Fruit fly (Drosophila melanogaster) whole organism, embryonic: ENCODE data around the gene Prp3.

Source experiments
- Bgb ChIP-seq: fragments of 200-800 bp; sonication (Bioruptor generic); IDR thresholded peaks from 2 replicates; pipeline ENCODE4 v1.3.6; 2022; ENCODE audit warnings: missing biosample characterization, missing genetic modification characterization; ENCODE audit not compliant: partially characterized antibody
- BtbVII ChIP-seq: fragments of 200-800 bp; sonication (Bioruptor generic); optimal IDR thresholded peaks from 3 replicates; lab custom pipeline; 2017; ENCODE audit warnings: missing biosample characterization, mild to moderate bottlenecking, missing genetic modification characterization
- C15 ChIP-seq: fragments of 200-800 bp; sonication (Bioruptor generic); IDR thresholded peaks from 3 replicates; pipeline ENCODE4 v1.3.6; 2022; ENCODE audit warnings: missing biosample characterization, missing genetic modification characterization
- CG10267 ChIP-seq: fragments of 200-800 bp; sonication (Bioruptor generic); optimal IDR thresholded peaks from 2 replicates; lab custom pipeline; 2018; ENCODE audit warnings: missing biosample characterization, mild to moderate bottlenecking, missing genetic modification characterization, moderate library complexity
- CG13287 ChIP-seq: fragments of 200-800 bp; sonication (Bioruptor generic); IDR thresholded peaks from 2 replicates; pipeline ENCODE4 v1.3.6; 2022; ENCODE audit warnings: missing biosample characterization, missing genetic modification characterization; ENCODE audit not compliant: partially characterized antibody
- CG15011 ChIP-seq: fragments of 200-800 bp; sonication (Bioruptor generic); optimal IDR thresholded peaks from 3 replicates; lab custom pipeline; 2018; ENCODE audit warnings: missing biosample characterization, mild to moderate bottlenecking, missing genetic modification characterization
- CG17359 ChIP-seq: fragments of 200-800 bp; sonication (Bioruptor generic); optimal IDR thresholded peaks from 3 replicates; lab custom pipeline; 2018; ENCODE audit warnings: missing biosample characterization, mild to moderate bottlenecking, missing genetic modification characterization, moderate library complexity
- CG18476 ChIP-seq: fragments of 200-800 bp; sonication (Bioruptor generic); optimal IDR thresholded peaks from 2 replicates; lab custom pipeline; 2016; ENCODE audit warnings: missing biosample characterization, mild to moderate bottlenecking, missing genetic modification characterization
- CG32532 ChIP-seq: fragments of 200-800 bp; sonication (Bioruptor generic); IDR thresholded peaks from 2 replicates; pipeline ENCODE4 v1.3.6; 2022; ENCODE audit warnings: missing biosample characterization, missing genetic modification characterization
- CG32772 ChIP-seq: fragments of 200-800 bp; sonication (Bioruptor generic); IDR thresholded peaks from 2 replicates; pipeline ENCODE4 v1.3.6; 2022; ENCODE audit warnings: missing biosample characterization, missing genetic modification characterization
- CG34224 ChIP-seq: fragments of 200-800 bp; sonication (Bioruptor generic); IDR thresholded peaks from 3 replicates; pipeline ENCODE4 v1.3.6; 2022; ENCODE audit warnings: missing biosample characterization, missing genetic modification characterization; ENCODE audit not compliant: partially characterized antibody
- CG5180 ChIP-seq: fragments of 200-800 bp; sonication (Bioruptor generic); optimal IDR thresholded peaks from 3 replicates; lab custom pipeline; 2017; ENCODE audit warnings: missing biosample characterization, missing genetic modification characterization, mild to moderate bottlenecking, moderate library complexity, missing genetic modification reagents
- CG6254 ChIP-seq: fragments of 200-800 bp; sonication (Bioruptor generic); optimal IDR thresholded peaks from 3 replicates; lab custom pipeline; 2017; ENCODE audit warnings: mild to moderate bottlenecking, missing biosample characterization, missing genetic modification reagents, missing genetic modification characterization
- CG8290 ChIP-seq, 3 experiments: fragments of 200-800 bp; sonication (Bioruptor generic); optimal IDR thresholded peaks; 2 replicates each; lab custom pipeline; 2016 to 2019; ENCODE audit warnings: missing biosample characterization in 3 of 3, missing genetic modification characterization in 3 of 3, mild to moderate bottlenecking in 2 of 3, moderate library complexity in 1 of 3
- CG8924 ChIP-seq: fragments of 200-800 bp; optimal IDR thresholded peaks from 3 replicates; lab custom pipeline; 2019; ENCODE audit warnings: missing biosample characterization, mild to moderate bottlenecking, missing genetic modification characterization, moderate library complexity
- CG9727 ChIP-seq: fragments of 200-800 bp; sonication (Bioruptor generic); optimal IDR thresholded peaks from 3 replicates; lab custom pipeline; 2017; ENCODE audit warnings: missing biosample characterization, mild to moderate bottlenecking, missing genetic modification characterization
- Dbx ChIP-seq: fragments of 200-800 bp; sonication (Bioruptor generic); IDR thresholded peaks from 3 replicates; pipeline ENCODE4 v1.3.6; 2022; ENCODE audit warnings: missing biosample characterization, missing genetic modification characterization
- Dref ChIP-seq: fragments of 200-800 bp; sonication (Bioruptor generic); IDR thresholded peaks from 2 replicates; pipeline ENCODE4 v1.3.6; 2022; ENCODE audit warnings: missing biosample characterization, missing genetic modification characterization
- Hand ChIP-seq: fragments of 200-800 bp; sonication (Bioruptor generic); optimal IDR thresholded peaks from 2 replicates; lab custom pipeline; 2017; ENCODE audit warnings: mild to moderate bottlenecking, missing biosample characterization, missing genetic modification reagents, missing genetic modification characterization
- Jarid2 ChIP-seq: fragments of 200-800 bp; sonication (Bioruptor generic); optimal IDR thresholded peaks from 3 replicates; lab custom pipeline; 2017; ENCODE audit warnings: mild to moderate bottlenecking, missing biosample characterization, missing genetic modification reagents, missing genetic modification characterization
- Med ChIP-seq: fragments of 200-800 bp; sonication (Bioruptor generic); peaks from one replicate; lab custom pipeline; 2016; ENCODE audit warnings: missing biosample characterization, missing genetic modification characterization, mild to moderate bottlenecking, inconsistent platforms, moderate library complexity
- Myb ChIP-seq: fragments of 200-800 bp; sonication (Bioruptor generic); optimal IDR thresholded peaks from 2 replicates; lab custom pipeline; 2016; ENCODE audit warnings: missing biosample characterization, missing genetic modification characterization
- Neu2 ChIP-seq: fragments of 200-800 bp; sonication (Bioruptor generic); optimal IDR thresholded peaks from 3 replicates; lab custom pipeline; 2016; ENCODE audit warnings: missing biosample characterization, missing genetic modification characterization, borderline replicate concordance
- Opbp ChIP-seq: fragments of 200-800 bp; sonication (Bioruptor generic); IDR thresholded peaks from 3 replicates; pipeline ENCODE4 v1.3.6; 2022; ENCODE audit warnings: missing biosample characterization, missing genetic modification characterization; ENCODE audit not compliant: partially characterized antibody
- Pdp1 ChIP-seq, 2 experiments: fragments of 200-800 bp; sonication (Bioruptor generic); optimal IDR thresholded peaks; 3 replicates each; lab custom pipeline; 2016; ENCODE audit warnings: missing biosample characterization in 2 of 2, missing genetic modification characterization in 2 of 2, mild to moderate bottlenecking in 1 of 2, moderate library complexity in 1 of 2
- TFAM ChIP-seq: fragments of 200-800 bp; sonication (Bioruptor generic); optimal IDR thresholded peaks from 2 replicates; lab custom pipeline; 2017; ENCODE audit warnings: missing biosample characterization, missing genetic modification characterization, inconsistent platforms
- Usf ChIP-seq: fragments of 200-800 bp; sonication (Bioruptor generic); optimal IDR thresholded peaks from 2 replicates; lab custom pipeline; 2017; ENCODE audit warnings: missing genotype, missing biosample characterization, missing genetic modification characterization
- bcd ChIP-seq: fragments of 200-800 bp; sonication (Bioruptor generic); optimal IDR thresholded peaks from 2 replicates; lab custom pipeline; 2017; ENCODE audit warnings: missing biosample characterization, mild to moderate bottlenecking, missing genetic modification characterization
- chn ChIP-seq: fragments of 200-800 bp; sonication (Bioruptor generic); optimal IDR thresholded peaks from 2 replicates; lab custom pipeline; 2016; ENCODE audit warnings: missing biosample characterization, missing genetic modification characterization
- crol ChIP-seq: fragments of 200-800 bp; sonication (Bioruptor generic); IDR thresholded peaks from 2 replicates; pipeline ENCODE4 v1.3.6; 2022; ENCODE audit warnings: missing biosample characterization, missing genetic modification characterization
- en ChIP-seq: fragments of 200-800 bp; sonication (Bioruptor generic); optimal IDR thresholded peaks from 2 replicates; lab custom pipeline; 2016; ENCODE audit warnings: missing biosample characterization, missing genetic modification characterization
- gem ChIP-seq: fragments of 200-800 bp; sonication (Bioruptor generic); optimal IDR thresholded peaks from 2 replicates; lab custom pipeline; 2019; ENCODE audit warnings: missing biosample characterization, mild to moderate bottlenecking, missing genetic modification characterization, moderate library complexity
- gfzf ChIP-seq: fragments of 200-800 bp; sonication (Bioruptor generic); optimal IDR thresholded peaks from 2 replicates; lab custom pipeline; 2016; ENCODE audit warnings: missing biosample characterization, mild to moderate bottlenecking, missing genetic modification characterization, moderate library complexity
- hb ChIP-seq: fragments of 200-800 bp; sonication (Bioruptor generic); IDR thresholded peaks from 3 replicates; pipeline ENCODE4 v1.3.6; 2022; ENCODE audit warnings: missing biosample characterization, missing genetic modification characterization; ENCODE audit not compliant: partially characterized antibody
- kah ChIP-seq: fragments of 200-800 bp; sonication (Bioruptor generic); optimal IDR thresholded peaks from 2 replicates; lab custom pipeline; 2018; ENCODE audit warnings: missing biosample characterization, mild to moderate bottlenecking, missing genetic modification characterization
- lab ChIP-seq: fragments of 200-800 bp; sonication (Bioruptor generic); optimal IDR thresholded peaks from 3 replicates; lab custom pipeline; 2017; ENCODE audit warnings: missing biosample characterization, missing genetic modification characterization, mild to moderate bottlenecking, moderate library complexity, missing genetic modification reagents
- mam ChIP-seq: fragments of 200-800 bp; sonication (Bioruptor generic); optimal IDR thresholded peaks from 3 replicates; lab custom pipeline; 2016; ENCODE audit warnings: missing biosample characterization, missing genetic modification characterization
- nmo ChIP-seq: fragments of 200-800 bp; sonication (Bioruptor generic); optimal IDR thresholded peaks from 2 replicates; lab custom pipeline; 2018; ENCODE audit warnings: missing biosample characterization, mild to moderate bottlenecking, missing genetic modification characterization, moderate library complexity
- org-1 ChIP-seq: fragments of 200-800 bp; sonication (Bioruptor generic); optimal IDR thresholded peaks from 2 replicates; lab custom pipeline; 2017; ENCODE audit warnings: missing biosample characterization, missing genetic modification characterization
- phol ChIP-seq: fragments of 200-800 bp; sonication (Bioruptor generic); optimal IDR thresholded peaks from 3 replicates; lab custom pipeline; 2018; ENCODE audit warnings: missing biosample characterization, mild to moderate bottlenecking, missing genetic modification characterization, moderate library complexity
- pum ChIP-seq: fragments of 200-800 bp; sonication (Bioruptor generic); optimal IDR thresholded peaks from 2 replicates; lab custom pipeline; 2016; ENCODE audit warnings: missing biosample characterization, missing genetic modification characterization
- rib ChIP-seq: fragments of 200-800 bp; sonication (Bioruptor generic); IDR thresholded peaks from 2 replicates; pipeline ENCODE4 v1.3.6; 2022; ENCODE audit warnings: missing biosample characterization, missing genetic modification characterization
- row ChIP-seq: fragments of 200-800 bp; sonication (Bioruptor generic); IDR thresholded peaks from 3 replicates; pipeline ENCODE4 v1.3.6; 2022; ENCODE audit warnings: missing biosample characterization, missing genetic modification characterization
- shn ChIP-seq: fragments of 200-800 bp; sonication (Bioruptor generic); optimal IDR thresholded peaks from 3 replicates; lab custom pipeline; 2016; ENCODE audit warnings: missing biosample characterization, missing genetic modification characterization
- sna ChIP-seq: fragments of 200-800 bp; sonication (Bioruptor generic); IDR thresholded peaks from 2 replicates; pipeline ENCODE4 v1.3.6; 2022; ENCODE audit warnings: missing biosample characterization, missing genetic modification characterization; ENCODE audit not compliant: partially characterized antibody
- stc ChIP-seq: fragments of 200-800 bp; sonication (Bioruptor generic); IDR thresholded peaks from 2 replicates; pipeline ENCODE4 v1.3.6; 2022; ENCODE audit warnings: missing biosample characterization, missing genetic modification characterization
- wor ChIP-seq: fragments of 200-800 bp; sonication (Bioruptor generic); IDR thresholded peaks from 2 replicates; pipeline ENCODE4 v1.3.6; 2022; ENCODE audit warnings: missing biosample characterization, missing genetic modification characterization

Gene Prp3

dm6 chr3L:19896892-19897684, 13.0 kb upstream of the Prp3 start (continued):
- TF ChIP-seq gem (peak; percentile 40), Dref (peak; percentile 59), row (GFP tag; lab: Robert Waterston, UW) (peak; percentile 29; the same call in 2 of the 3 replicates), Neu2 (GFP tag; lab: Kevin White, UChicago) (no peak), shn (GFP tag; lab: Kevin White, UChicago) (peak; percentile 41), mam (GFP tag; lab: Kevin White, UChicago) (no peak), CG18476 (GFP tag; lab: Kevin White, UChicago) (peak; percentile 50), CG15011 (GFP tag; lab: Kevin White, UChicago) (no peak), C15 (GFP tag; lab: Robert Waterston, UW) (no peak), kah (GFP tag; lab: Kevin White, UChicago) (peak; percentile 89), Med (peak; percentile 83), Myb (GFP tag; lab: Kevin White, UChicago) (peak; percentile 57), crol (GFP tag; lab: Robert Waterston, UW) (no peak; the same call in 1 of the 2 replicates), en (no peak), bcd (GFP tag; lab: Kevin White, UChicago) (no peak), Jarid2 (GFP tag; lab: Kevin White, UChicago) (no peak), sna (no peak), Pdp1 (GFP tag; optimal IDR thresholded peaks at IDR 0.05; lab: Kevin White, UChicago) (peak in 1 of 2 experiments; percentile 12), pum (peak; percentile 14), Bgb (peak; percentile 44; the same call in 1 of the 2 replicates), Opbp (GFP tag; lab: Robert Waterston, UW) (no peak), CG10267 (tag; lab: Kevin White, UChicago) (peak; percentile 87), lab (GFP tag; lab: Kevin White, UChicago) (peak; percentile 33), CG6254 (GFP tag; lab: Kevin White, UChicago) (peak; percentile 7), rib (GFP tag; lab: Robert Waterston, UW) (no peak), wor (GFP tag; lab: Robert Waterston, UW) (no peak), CG9727 (GFP tag; lab: Kevin White, UChicago) (peak; percentile 46), CG5180 (peak; percentile 21), hb (no peak), nmo (peak; percentile 28), Dbx (GFP tag; lab: Robert Waterston, UW) (0 out of 3 replicates have a peak, but pooled peaks have one; percentile 13), Usf (GFP tag; lab: Kevin White, UChicago) (no peak), CG34224 (GFP tag; lab: Robert Waterston, UW) (0 out of 3 replicates have a peak, but pooled peaks have one; percentile 59), CG17359 (tag; lab: Kevin White, UChicago) (no peak), CG13287 (GFP tag; lab: Robert Waterston, UW) (peak; percentile 33; the same call in 1 of the 2 replicates), org-1 (no peak), CG8924 (no peak), Hand (GFP tag; lab: Kevin White, UChicago) (peak; percentile 35), chn (peak; percentile 41), CG32772 (no peak), CG32532 (peak; percentile 45; the same call in 1 of the 2 replicates), TFAM (no peak), gfzf (GFP tag; lab: Kevin White, UChicago) (peak; percentile 3), stc (no peak), BtbVII (GFP tag; lab: Kevin White, UChicago) (peak; percentile 10), CG8290 (GFP tag; optimal IDR thresholded peaks at IDR 0.05; lab: Kevin White, UChicago) (peak; percentile 47), CG8290 (tag; optimal IDR thresholded peaks at IDR 0.05; lab: Kevin White, UChicago) (peak in 1 of 2 experiments; percentile 29), phol (peak; percentile 32)
